Fruit fly (Drosophila melanogaster) whole organism, wandering third instar larva: Measurements from ENCODE around the gene Osi3.

Source experiments
- Hr83 ChIP-seq: fragments of 200-300 bp; sonication (Bioruptor generic); optimal IDR thresholded peaks from 2 replicates; lab custom pipeline; 2016; ENCODE audit warnings: missing biosample characterization, mild to moderate bottlenecking, missing genetic modification characterization, moderate library complexity; ENCODE audit not compliant: poor library complexity, severe bottlenecking
- Myc ChIP-seq: fragments of >200 bp; optimal IDR thresholded peaks from 2 replicates; lab custom pipeline; 2017
- N ChIP-seq: fragments of >200 bp; optimal IDR thresholded peaks from 2 replicates; lab custom pipeline; 2018; ENCODE audit warnings: missing biosample characterization, missing external identifiers, missing genetic modification characterization
- Vsx2 ChIP-seq: fragments of 200-300, 225-300 bp; sonication (Bioruptor generic); optimal IDR thresholded peaks from 2 replicates; lab custom pipeline; 2018; ENCODE audit warnings: missing biosample characterization, missing genetic modification characterization; ENCODE audit not compliant: partially characterized antibody
- brk ChIP-seq: fragments of 200-800 bp; sonication (Bioruptor generic); optimal IDR thresholded peaks from 2 replicates; lab custom pipeline; 2016; ENCODE audit warnings: missing biosample characterization, mild to moderate bottlenecking, missing genetic modification characterization
- pan ChIP-seq: fragments of >200 bp; optimal IDR thresholded peaks from 2 replicates; lab custom pipeline; 2017
- usp ChIP-seq: fragments of >200 bp; optimal IDR thresholded peaks from 2 replicates; lab custom pipeline; 2017; ENCODE audit warnings: missing biosample characterization, missing genetic modification characterization

- no peak for TF ChIP-seq brk (GFP tag; lab: Kevin White, UChicago)
- TF ChIP-seq Myc (lab: Kevin White, UChicago) = no peak
- no peak for TF ChIP-seq Hr83
- TF ChIP-seq usp (GFP tag; lab: Kevin White, UChicago) = no peak
- no peak for TF ChIP-seq pan
- TF ChIP-seq Vsx2 (GFP tag; lab: Kevin White, UChicago) = no peak
- no peak for TF ChIP-seq N (GFP tag; lab: Kevin White, UChicago)
These were observed 44.2 kb downstream of the Osi3 start, which contains the start of gene Osi9 for dm6 chr3R:6259837-6260236.
